Fruit fly (Drosophila melanogaster) whole organism, embryonic: ENCODE measurements around the gene GluProRS.

ENCODE experiments used
- Aef1 ChIP-seq: fragments of 200-800 bp; sonication (Bioruptor generic); IDR thresholded peaks from 3 replicates; pipeline ENCODE4 v1.3.6; 2022; ENCODE audit warnings: missing biosample characterization, missing genetic modification characterization
- CG10366 ChIP-seq: fragments of 200-800 bp; sonication (Bioruptor generic); IDR thresholded peaks from 2 replicates; pipeline ENCODE4 v1.3.6; 2022; ENCODE audit warnings: missing biosample characterization, missing genetic modification characterization
- CG10431 ChIP-seq: fragments of 200-800 bp; sonication (Bioruptor generic); optimal IDR thresholded peaks from 3 replicates; lab custom pipeline; 2018; ENCODE audit warnings: missing biosample characterization, mild to moderate bottlenecking, missing genetic modification characterization
- CG11085 ChIP-seq: fragments of 200-800 bp; sonication (Bioruptor generic); IDR thresholded peaks from 2 replicates; pipeline ENCODE4 v1.3.6; 2022; ENCODE audit warnings: missing biosample characterization, missing genetic modification characterization
- CG12219 ChIP-seq: fragments of 200-800 bp; sonication (Bioruptor generic); optimal IDR thresholded peaks from 3 replicates; lab custom pipeline; 2018; ENCODE audit warnings: missing biosample characterization, mild to moderate bottlenecking, missing genetic modification characterization
- CG12299 ChIP-seq: fragments of 200-800 bp; sonication (Bioruptor generic); optimal IDR thresholded peaks from 2 replicates; lab custom pipeline; 2018; ENCODE audit warnings: missing biosample characterization, mild to moderate bottlenecking, missing genetic modification characterization
- CG12744 ChIP-seq: fragments of 200-800 bp; sonication (Bioruptor generic); optimal IDR thresholded peaks from 2 replicates; lab custom pipeline; 2016; ENCODE audit warnings: missing biosample characterization, missing genetic modification characterization
- CG12769 ChIP-seq: fragments of 200-800 bp; sonication (Bioruptor generic); optimal IDR thresholded peaks from 2 replicates; lab custom pipeline; 2019; ENCODE audit warnings: missing biosample characterization, mild to moderate bottlenecking, missing genetic modification characterization, moderate library complexity
- CG13894 ChIP-seq: fragments of 200-800 bp; sonication (Bioruptor generic); optimal IDR thresholded peaks from 3 replicates; lab custom pipeline; 2018; ENCODE audit warnings: missing biosample characterization, mild to moderate bottlenecking, missing genetic modification characterization, moderate library complexity
- CG15073 ChIP-seq: fragments of 200-800 bp; sonication (Bioruptor generic); optimal IDR thresholded peaks from 2 replicates; lab custom pipeline; 2016; ENCODE audit warnings: missing biosample characterization, missing genetic modification characterization
- CG15601 ChIP-seq: fragments of 200-800 bp; sonication (Bioruptor generic); optimal IDR thresholded peaks from 3 replicates; lab custom pipeline; 2019; ENCODE audit warnings: missing biosample characterization, mild to moderate bottlenecking, missing genetic modification characterization, moderate library complexity
- CG1603 ChIP-seq: fragments of 200-800 bp; sonication (Bioruptor generic); optimal IDR thresholded peaks from 2 replicates; lab custom pipeline; 2019; ENCODE audit warnings: missing biosample characterization, mild to moderate bottlenecking, missing genetic modification characterization, moderate library complexity
- CG17912 ChIP-seq: fragments of 200-800 bp; sonication (Bioruptor generic); optimal IDR thresholded peaks from 2 replicates; lab custom pipeline; 2018; ENCODE audit warnings: missing biosample characterization, mild to moderate bottlenecking, missing genetic modification characterization
- CG18619 ChIP-seq: fragments of 200-800 bp; sonication (Bioruptor generic); optimal IDR thresholded peaks from 3 replicates; lab custom pipeline; 2017; ENCODE audit warnings: missing biosample characterization, mild to moderate bottlenecking, missing genetic modification characterization
- CG2889 ChIP-seq: fragments of 200-800 bp; sonication (Bioruptor generic); IDR thresholded peaks from 3 replicates; pipeline ENCODE4 v1.3.6; 2022; ENCODE audit warnings: missing biosample characterization, missing genetic modification characterization
- CG4328 ChIP-seq: fragments of 200-800 bp; sonication (Bioruptor generic); optimal IDR thresholded peaks from 3 replicates; lab custom pipeline; 2017; ENCODE audit warnings: missing biosample characterization, missing genetic modification reagents, missing genetic modification characterization
- CG5180 ChIP-seq: fragments of 200-800 bp; sonication (Bioruptor generic); optimal IDR thresholded peaks from 3 replicates; lab custom pipeline; 2017; ENCODE audit warnings: missing biosample characterization, missing genetic modification characterization, mild to moderate bottlenecking, moderate library complexity, missing genetic modification reagents
- CG6765 ChIP-seq: fragments of 200-800 bp; sonication (Bioruptor generic); optimal IDR thresholded peaks from 3 replicates; lab custom pipeline; 2017; ENCODE audit warnings: missing biosample characterization, mild to moderate bottlenecking, missing genetic modification characterization
- CG7786 ChIP-seq: fragments of 200-800 bp; sonication (Bioruptor generic); optimal IDR thresholded peaks from 2 replicates; lab custom pipeline; 2016; ENCODE audit warnings: missing biosample characterization, missing genetic modification characterization
- CG8290 ChIP-seq, 3 experiments: fragments of 200-800 bp; sonication (Bioruptor generic); optimal IDR thresholded peaks; 2 replicates each; lab custom pipeline; 2016 to 2019; ENCODE audit warnings: missing biosample characterization in 3 of 3, missing genetic modification characterization in 3 of 3, mild to moderate bottlenecking in 2 of 3, moderate library complexity in 1 of 3
- CG8924 ChIP-seq: fragments of 200-800 bp; optimal IDR thresholded peaks from 3 replicates; lab custom pipeline; 2019; ENCODE audit warnings: missing biosample characterization, mild to moderate bottlenecking, missing genetic modification characterization, moderate library complexity
- CG9932 ChIP-seq: fragments of 200-800 bp; sonication (Bioruptor generic); IDR thresholded peaks from 2 replicates; pipeline ENCODE4 v1.3.6; 2022; ENCODE audit warnings: missing biosample characterization, missing genetic modification characterization
- CoRest ChIP-seq: fragments of 200-800 bp; sonication (Bioruptor generic); optimal IDR thresholded peaks from 3 replicates; lab custom pipeline; 2018; ENCODE audit warnings: missing biosample characterization, mild to moderate bottlenecking, missing genetic modification characterization, moderate library complexity
- Hsf ChIP-seq: fragments of 200-800 bp; sonication (Bioruptor generic); optimal IDR thresholded peaks from 3 replicates; lab custom pipeline; 2016; ENCODE audit warnings: missing biosample characterization, missing genetic modification characterization
- Nf-YA ChIP-seq: fragments of 200-800 bp; sonication (Bioruptor generic); IDR thresholded peaks from 2 replicates; pipeline ENCODE4 v1.3.6; 2022; ENCODE audit warnings: missing biosample characterization, missing genetic modification characterization
- Oli ChIP-seq: fragments of 200-800 bp; sonication (Bioruptor generic); optimal IDR thresholded peaks from 2 replicates; lab custom pipeline; 2018; ENCODE audit warnings: missing biosample characterization, mild to moderate bottlenecking, missing genetic modification characterization, moderate library complexity
- Ptx1 ChIP-seq: fragments of 200-800 bp; sonication (Bioruptor generic); IDR thresholded peaks from 2 replicates; pipeline ENCODE4 v1.3.6; 2022; ENCODE audit warnings: missing biosample characterization, missing genetic modification characterization
- Side ChIP-seq: fragments of 200-800 bp; sonication (Bioruptor generic); optimal IDR thresholded peaks from 2 replicates; lab custom pipeline; 2016; ENCODE audit warnings: missing biosample characterization, missing genetic modification characterization
- Xbp1 ChIP-seq: fragments of 200-800 bp; sonication (Bioruptor generic); optimal IDR thresholded peaks from 3 replicates; lab custom pipeline; 2016; ENCODE audit warnings: missing biosample characterization, mild to moderate bottlenecking, missing genetic modification characterization
- bbx ChIP-seq: fragments of 200-800 bp; sonication (Bioruptor generic); IDR thresholded peaks from 2 replicates; pipeline ENCODE4 v1.3.6; 2022; ENCODE audit warnings: missing biosample characterization, missing genetic modification characterization; ENCODE audit not compliant: partially characterized antibody
- bigmax ChIP-seq: fragments of 200-800 bp; sonication (Bioruptor generic); optimal IDR thresholded peaks from 2 replicates; lab custom pipeline; 2018; ENCODE audit warnings: missing biosample characterization, mild to moderate bottlenecking, missing genetic modification characterization
- bsh ChIP-seq, 2 experiments: fragments of 200-800 bp; sonication (Bioruptor generic); optimal IDR thresholded peaks; 2 replicates each; lab custom pipeline; 2017 to 2018; ENCODE audit warnings: mild to moderate bottlenecking in 2 of 2, missing biosample characterization in 2 of 2, missing genetic modification characterization in 2 of 2, moderate library complexity in 1 of 2
- chinmo ChIP-seq: fragments of 200-800 bp; sonication (Bioruptor generic); IDR thresholded peaks from 4 replicates; pipeline ENCODE4 v1.3.6; 2022; ENCODE audit warnings: missing biosample characterization, missing genetic modification characterization; ENCODE audit not compliant: partially characterized antibody
- ci ChIP-seq: fragments of 200-800 bp; sonication (Bioruptor generic); IDR thresholded peaks from 3 replicates; pipeline ENCODE4 v1.3.6; 2022; ENCODE audit warnings: missing biosample characterization, missing genetic modification characterization
- da ChIP-seq: fragments of 200-800 bp; sonication (Bioruptor generic); optimal IDR thresholded peaks from 2 replicates; lab custom pipeline; 2016; ENCODE audit warnings: missing biosample characterization, missing genetic modification characterization
- dm ChIP-seq: fragments of 200-800 bp; sonication (Bioruptor generic); optimal IDR thresholded peaks from 3 replicates; lab custom pipeline; 2016; ENCODE audit warnings: missing biosample characterization, missing genetic modification characterization
- dpn ChIP-seq, 2 experiments: fragments of 200-800 bp; sonication (Bioruptor generic); optimal IDR thresholded peaks; 3 replicates each; lab custom pipeline; 2016; ENCODE audit warnings: missing biosample characterization in 2 of 2, missing genetic modification characterization in 2 of 2
- esg ChIP-seq: fragments of 200-800 bp; sonication (Bioruptor generic); conservative IDR thresholded peaks from 2 replicates; pipeline ENCODE4 v1.3.6; 2022; ENCODE audit warnings: missing biosample characterization, missing genetic modification characterization
- gce ChIP-seq: fragments of 200-800 bp; sonication (Bioruptor generic); IDR thresholded peaks from 3 replicates; pipeline ENCODE4 v1.3.6; 2022; ENCODE audit warnings: missing biosample characterization, missing genetic modification characterization
- gt ChIP-seq: fragments of 200-800 bp; sonication (Bioruptor generic); IDR thresholded peaks from 2 replicates; pipeline ENCODE4 v1.3.6; 2022; ENCODE audit warnings: missing biosample characterization, missing genetic modification characterization
- mld ChIP-seq: fragments of 200-800 bp; sonication (Bioruptor generic); IDR thresholded peaks from 3 replicates; pipeline ENCODE4 v1.3.6; 2022; ENCODE audit warnings: missing biosample characterization, missing genetic modification characterization; ENCODE audit not compliant: partially characterized antibody
- otp ChIP-seq: fragments of 200-800 bp; sonication (Bioruptor generic); IDR thresholded peaks from 3 replicates; pipeline ENCODE4, ENCODE4 v1.3.6; 2022; ENCODE audit warnings: missing biosample characterization, missing genetic modification characterization
- phol ChIP-seq: fragments of 200-800 bp; sonication (Bioruptor generic); optimal IDR thresholded peaks from 3 replicates; lab custom pipeline; 2018; ENCODE audit warnings: missing biosample characterization, mild to moderate bottlenecking, missing genetic modification characterization, moderate library complexity
- run ChIP-seq: fragments of 200-800 bp; sonication (Bioruptor generic); optimal IDR thresholded peaks from 3 replicates; lab custom pipeline; 2018; ENCODE audit warnings: missing biosample characterization, mild to moderate bottlenecking, missing genetic modification characterization
- sens-2 ChIP-seq: fragments of 200-800 bp; sonication (Bioruptor generic); IDR thresholded peaks from 2 replicates; pipeline ENCODE4 v1.3.6; 2022; ENCODE audit warnings: missing biosample characterization, missing genetic modification characterization
- slp2 ChIP-seq: fragments of 200-800 bp; sonication (Bioruptor generic); optimal IDR thresholded peaks from 2 replicates; lab custom pipeline; 2016; ENCODE audit warnings: missing biosample characterization, missing genetic modification characterization
- so ChIP-seq: fragments of 200-800 bp; sonication (Bioruptor generic); IDR thresholded peaks from 3 replicates; pipeline ENCODE4 v1.3.6; 2022; ENCODE audit warnings: missing biosample characterization, missing genetic modification characterization
- ssp ChIP-seq: fragments of 200-800 bp; sonication (Bioruptor generic); IDR thresholded peaks from 2 replicates; pipeline ENCODE4 v1.3.6; 2022; ENCODE audit warnings: missing biosample characterization, missing genetic modification characterization
- toy ChIP-seq: fragments of 200-800 bp; sonication (Bioruptor generic); IDR thresholded peaks from 2 replicates; pipeline ENCODE4 v1.3.6; 2022; ENCODE audit warnings: missing biosample characterization, missing genetic modification characterization
- vvl ChIP-seq: fragments of 200-800 bp; sonication (Bioruptor generic); IDR thresholded peaks from 2 replicates; pipeline ENCODE4 v1.3.6; 2022; ENCODE audit warnings: missing biosample characterization, missing genetic modification characterization
- wek ChIP-seq: fragments of 200-800 bp; sonication (Bioruptor generic); optimal IDR thresholded peaks from 3 replicates; lab custom pipeline; 2018; ENCODE audit warnings: missing biosample characterization, mild to moderate bottlenecking, missing genetic modification characterization, moderate library complexity

GluProRS gene

DNA sequence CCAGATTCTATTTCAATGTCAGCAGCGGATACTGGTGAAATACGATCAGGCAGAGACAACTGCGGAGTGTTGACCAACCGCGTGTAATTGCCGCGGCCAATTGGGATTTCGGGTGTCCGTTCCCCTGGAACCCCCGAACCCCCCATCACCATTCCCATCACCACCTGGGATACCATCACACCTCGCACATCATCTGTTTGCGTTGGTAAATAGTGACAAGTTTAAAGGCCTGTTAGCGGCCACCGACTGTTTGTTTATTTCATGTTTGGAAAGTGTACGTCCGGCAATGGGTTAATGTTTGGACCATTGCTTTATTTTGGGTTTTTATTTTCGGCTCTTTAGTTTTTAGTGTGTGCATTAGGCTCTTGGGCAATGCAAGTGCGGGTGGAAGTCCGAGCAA lies 11.2 kb downstream of the GluProRS start (continued):
- TF ChIP-seq Oli (no peak), gce (no peak), CG10366 (GFP tag; lab: Robert Waterston, UW) (no peak), slp2 (GFP tag; lab: Kevin White, UChicago) (no peak), dm (GFP tag; lab: Kevin White, UChicago) (no peak), chinmo (GFP tag; lab: Robert Waterston, UW) (no peak), CG10431 (peak; percentile 55), wek (peak; percentile 79), CG2889 (no peak), Hsf (GFP tag; lab: Kevin White, UChicago) (no peak), CG12769 (peak; percentile 36), ssp (GFP tag; lab: Robert Waterston, UW) (no peak), CG8290 (GFP tag; optimal IDR thresholded peaks at IDR 0.05; lab: Kevin White, UChicago) (no peak), CG8290 (tag; optimal IDR thresholded peaks at IDR 0.05; lab: Kevin White, UChicago) (no peak), toy (no peak), CG12299 (tag; lab: Kevin White, UChicago) (no peak), esg (no peak), CG6765 (GFP tag; lab: Kevin White, UChicago) (peak; percentile 6), bigmax (GFP tag; lab: Kevin White, UChicago) (no peak), Nf-YA (no peak), CG12744 (GFP tag; lab: Kevin White, UChicago) (no peak), CG13894 (tag; lab: Kevin White, UChicago) (no peak), CoRest (peak; percentile 2), CG4328 (peak; percentile 36), bsh (GFP tag; optimal IDR thresholded peaks at IDR 0.05; lab: Kevin White, UChicago) (peak in 1 of 2 experiments; percentile 22), CG12219 (GFP tag; lab: Kevin White, UChicago) (peak; percentile 29), vvl (GFP tag; lab: Robert Waterston, UW) (0 out of 2 replicates have a peak, but pooled peaks have one; percentile 15), sens-2 (no peak), run (tag; lab: Kevin White, UChicago) (peak; percentile 7), CG18619 (GFP tag; lab: Kevin White, UChicago) (peak; percentile 3), CG5180 (GFP tag; lab: Kevin White, UChicago) (no peak), Side (no peak), CG7786 (GFP tag; lab: Kevin White, UChicago) (no peak), Xbp1 (GFP tag; lab: Kevin White, UChicago) (no peak), dpn (GFP tag; optimal IDR thresholded peaks at IDR 0.05; lab: Kevin White, UChicago) (no peak), CG15601 (tag; lab: Kevin White, UChicago) (peak; percentile 60), CG15073 (GFP tag; lab: Kevin White, UChicago) (no peak), bbx (GFP tag; lab: Robert Waterston, UW) (no peak), CG9932 (GFP tag; lab: Robert Waterston, UW) (0 out of 2 replicates have a peak, but pooled peaks have one; percentile 11), so (GFP tag; lab: Robert Waterston, UW) (no peak), gt (no peak), CG1603 (peak; percentile 34), CG11085 (GFP tag; lab: Robert Waterston, UW) (no peak), phol (tag; lab: Kevin White, UChicago) (no peak), Ptx1 (GFP tag; lab: Robert Waterston, UW) (no peak), CG17912 (GFP tag; lab: Kevin White, UChicago) (peak; percentile 70), mld (GFP tag; lab: Robert Waterston, UW) (no peak), CG8924 (tag; lab: Kevin White, UChicago) (peak; percentile 2), da (GFP tag; lab: Kevin White, UChicago) (no peak), otp (GFP tag; lab: Robert Waterston, UW) (0 out of 3 replicates have a peak, but pooled peaks have one; percentile 25), Aef1 (GFP tag; lab: Robert Waterston, UW) (no peak), ci (GFP tag; lab: Robert Waterston, UW) (peak; percentile 71; the same call in 1 of the 3 replicates)
